Worm (Caenorhabditis elegans) whole organism, L4 larva: ENCODE data around the gene C05C8.7.

Experiments
- D1046.2 ChIP-seq: fragments of 200-800 bp; sonication (Bioruptor generic); IDR thresholded peaks from 2 replicates; pipeline ENCODE4 v1.3.6; 2022; ENCODE audit warnings: missing genetic modification characterization, missing compliant biosample characterization
- F10B5.3 ChIP-seq: sonication (generic microtip); optimal IDR thresholded peaks from 2 replicates; lab custom pipeline; 2016; ENCODE audit warnings: mild to moderate bottlenecking, missing genetic modification characterization, missing compliant biosample characterization
- T20F7.1 ChIP-seq: fragments of 200-800 bp; sonication (Bioruptor generic); optimal IDR thresholded peaks from 2 replicates; lab custom pipeline; 2018; ENCODE audit warnings: mild to moderate bottlenecking, missing genetic modification characterization, missing compliant biosample characterization
- Y75B8A.6 ChIP-seq: fragments of 200-800 bp; sonication (Bioruptor generic); IDR thresholded peaks from 2 replicates; pipeline ENCODE4 v1.3.6; 2022; ENCODE audit warnings: missing genetic modification reagents, missing genetic modification characterization, missing compliant biosample characterization
- ZK546.5 ChIP-seq, 2 experiments: sonication (generic microtip); optimal IDR thresholded peaks; 2 replicates each; lab custom pipeline; 2017; ENCODE audit warnings: missing biosample characterization in 2 of 2, missing genetic modification characterization in 2 of 2
- aha-1 ChIP-seq: fragments of 150-350 bp; peaks from one replicate; lab custom pipeline; 2014; ENCODE audit warnings: missing biosample characterization, missing genetic modification characterization
- arid-1 ChIP-seq: fragments of 200-800 bp; sonication (Bioruptor generic); conservative IDR thresholded peaks from 2 replicates; pipeline ENCODE4 v1.3.6; 2022; ENCODE audit warnings: missing genetic modification reagents, missing genetic modification characterization, missing compliant biosample characterization
- ceh-28 ChIP-seq: fragments of 150-350 bp; optimal IDR thresholded peaks from 2 replicates; lab custom pipeline; 2014; ENCODE audit warnings: missing biosample characterization, missing genetic modification reagents, missing genetic modification characterization
- ceh-32 ChIP-seq: sonication (generic microtip); optimal IDR thresholded peaks from 2 replicates; lab custom pipeline; 2016; ENCODE audit warnings: mild to moderate bottlenecking, missing genetic modification characterization, missing compliant biosample characterization; ENCODE audit not compliant: poor library complexity
- ceh-44 ChIP-seq: fragments of 200-800 bp; sonication (Bioruptor generic); IDR thresholded peaks from 2 replicates; pipeline ENCODE4 v1.3.6; 2022; ENCODE audit warnings: missing genetic modification reagents, missing genetic modification characterization, missing compliant biosample characterization
- ces-1 ChIP-seq: fragments of 150-350 bp; sonication (generic microtip); optimal IDR thresholded peaks from 4 replicates; lab custom pipeline; 2014; ENCODE audit warnings: missing biosample characterization, missing genetic modification reagents, missing genetic modification characterization
- cey-2 ChIP-seq: sonication (generic microtip); optimal IDR thresholded peaks from 3 replicates; lab custom pipeline; 2017; ENCODE audit warnings: missing genetic modification characterization, mild to moderate bottlenecking, missing compliant biosample characterization, antibody characterized with exemption, borderline replicate concordance; ENCODE audit not compliant: insufficient read depth
- daf-16 ChIP-seq, 3 experiments: sonication (generic microtip); optimal IDR thresholded peaks; 2 replicates each; lab custom pipeline; 2016 to 2017; ENCODE audit warnings: missing genetic modification characterization in 3 of 3, missing genetic modification reagents in 3 of 3, mild to moderate bottlenecking in 2 of 3, missing compliant biosample characterization in 2 of 3, missing biosample characterization in 1 of 3, moderate library complexity in 1 of 3
- daf-8 ChIP-seq: fragments of 200-800 bp; sonication (Bioruptor generic); IDR thresholded peaks from 2 replicates; pipeline ENCODE4 v1.3.6; 2022; ENCODE audit warnings: missing genetic modification characterization, missing compliant biosample characterization
- dmd-6 ChIP-seq: fragments of 200-800 bp; sonication (Bioruptor generic); IDR thresholded peaks from 2 replicates; pipeline ENCODE4 v1.3.6; 2022; ENCODE audit warnings: missing genetic modification reagents, missing genetic modification characterization, missing compliant biosample characterization
- duxl-1 ChIP-seq: sonication (generic microtip); optimal IDR thresholded peaks from 2 replicates; lab custom pipeline; 2016; ENCODE audit warnings: mild to moderate bottlenecking, missing genetic modification characterization, moderate library complexity, missing compliant biosample characterization; ENCODE audit not compliant: poor library complexity
- dve-1 ChIP-seq: sonication (generic microtip); optimal IDR thresholded peaks from 2 replicates; lab custom pipeline; 2017; ENCODE audit warnings: antibody characterized with exemption, mild to moderate bottlenecking, missing genetic modification characterization, missing compliant biosample characterization; ENCODE audit not compliant: insufficient read depth
- fkh-10 ChIP-seq: fragments of 150-350 bp; optimal IDR thresholded peaks from 2 replicates; lab custom pipeline; 2014; ENCODE audit warnings: missing biosample characterization, missing genetic modification reagents, missing genetic modification characterization
- fos-1 ChIP-seq: fragments of 150-350 bp; optimal IDR thresholded peaks from 2 replicates; lab custom pipeline; 2014; ENCODE audit warnings: missing biosample characterization, missing genetic modification characterization
- hlh-11 ChIP-seq: fragments of 200-800 bp; sonication (Bioruptor generic); optimal IDR thresholded peaks from 2 replicates; lab custom pipeline; 2018; ENCODE audit warnings: mild to moderate bottlenecking, missing genetic modification characterization, missing compliant biosample characterization
- hlh-30 ChIP-seq: sonication (generic microtip); optimal IDR thresholded peaks from 2 replicates; lab custom pipeline; 2017; ENCODE audit warnings: antibody characterized with exemption, mild to moderate bottlenecking, missing genetic modification characterization, missing compliant biosample characterization; ENCODE audit not compliant: insufficient read depth
- hmg-1.1 ChIP-seq: fragments of 200-800 bp; sonication (Bioruptor generic); IDR thresholded peaks from 2 replicates; pipeline ENCODE4 v1.3.6; 2022; ENCODE audit warnings: missing genetic modification reagents, missing genetic modification characterization, missing compliant biosample characterization
- jun-1 ChIP-seq: fragments of 150-350 bp; optimal IDR thresholded peaks from 2 replicates; lab custom pipeline; 2014; ENCODE audit warnings: missing biosample characterization, missing genetic modification reagents, missing genetic modification characterization
- lim-7 ChIP-seq: fragments of 200-800 bp; sonication (Bioruptor generic); IDR thresholded peaks from 2 replicates; pipeline ENCODE4 v1.3.6; 2022; ENCODE audit warnings: missing genetic modification characterization, missing compliant biosample characterization
- lin-1 ChIP-seq: fragments of 200-800 bp; sonication (Bioruptor generic); IDR thresholded peaks from 2 replicates; pipeline ENCODE4 v1.3.6; 2022; ENCODE audit warnings: missing genetic modification reagents, missing genetic modification characterization, missing compliant biosample characterization
- lin-39 ChIP-seq: fragments of 150-350 bp; optimal IDR thresholded peaks from 2 replicates; lab custom pipeline; 2014; ENCODE audit warnings: missing biosample characterization, missing genetic modification reagents, missing genetic modification characterization
- madf-5 ChIP-seq, 2 experiments: fragments of 200-800 bp; sonication (Bioruptor generic); IDR thresholded peaks; 2 replicates each; pipeline ENCODE4 v1.3.6; 2022; ENCODE audit warnings: missing compliant biosample characterization in 2 of 2, missing genetic modification characterization in 2 of 2
- madf-9 ChIP-seq: fragments of 200-800 bp; sonication (Bioruptor generic); conservative IDR thresholded peaks from 2 replicates; pipeline ENCODE4 v1.3.6; 2022; ENCODE audit warnings: missing genetic modification reagents, missing genetic modification characterization, missing compliant biosample characterization
- mes-2 ChIP-seq: sonication (generic microtip); optimal IDR thresholded peaks from 2 replicates; lab custom pipeline; 2016; ENCODE audit warnings: missing genotype, mild to moderate bottlenecking, missing genetic modification characterization, missing compliant biosample characterization; ENCODE audit not compliant: poor library complexity, severe bottlenecking
- mxl-3 ChIP-seq: fragments of 200-800 bp; sonication (Bioruptor generic); optimal IDR thresholded peaks from 2 replicates; lab custom pipeline; 2018; ENCODE audit warnings: mild to moderate bottlenecking, missing genetic modification characterization, missing compliant biosample characterization
- nhr-10 ChIP-seq: fragments of 150-350 bp; optimal IDR thresholded peaks from 2 replicates; lab custom pipeline; 2014; ENCODE audit warnings: missing biosample characterization, missing genetic modification characterization
- nhr-102 ChIP-seq: sonication (generic microtip); optimal IDR thresholded peaks from 2 replicates; lab custom pipeline; 2016; ENCODE audit warnings: mild to moderate bottlenecking, missing genetic modification characterization, moderate library complexity, missing compliant biosample characterization
- nhr-111 ChIP-seq: fragments of 200-800 bp; sonication (Bioruptor generic); optimal IDR thresholded peaks from 2 replicates; lab custom pipeline; 2018; ENCODE audit warnings: mild to moderate bottlenecking, missing genetic modification characterization, missing compliant biosample characterization
- nhr-237 ChIP-seq: sonication (generic microtip); optimal IDR thresholded peaks from 2 replicates; lab custom pipeline; 2017; ENCODE audit warnings: missing biosample characterization, missing genetic modification characterization
- nhr-41 ChIP-seq: fragments of 200-800 bp; sonication (Bioruptor generic); IDR thresholded peaks from 2 replicates; pipeline ENCODE4 v1.3.6; 2022; ENCODE audit warnings: missing genetic modification reagents, missing genetic modification characterization, missing compliant biosample characterization
- nhr-6 ChIP-seq: fragments of 150-350 bp; optimal IDR thresholded peaks from 2 replicates; lab custom pipeline; 2014; ENCODE audit warnings: missing biosample characterization, missing genetic modification characterization
- nhr-76 ChIP-seq: fragments of 150-350 bp; optimal IDR thresholded peaks from 2 replicates; lab custom pipeline; 2014; ENCODE audit warnings: missing biosample characterization, missing genetic modification characterization
- pqm-1 ChIP-seq: sonication (generic microtip); optimal IDR thresholded peaks from 2 replicates; lab custom pipeline; 2017; ENCODE audit warnings: missing biosample characterization, missing genetic modification characterization
- rbr-2 ChIP-seq: sonication (generic microtip); optimal IDR thresholded peaks from 2 replicates; lab custom pipeline; 2016; ENCODE audit warnings: missing genotype, missing genetic modification characterization, missing compliant biosample characterization
- saeg-2 ChIP-seq: fragments of 200-800 bp; sonication (Bioruptor generic); IDR thresholded peaks from 2 replicates; pipeline ENCODE4 v1.3.6; 2022; ENCODE audit warnings: missing genetic modification reagents, missing genetic modification characterization, missing compliant biosample characterization
- sdz-12 ChIP-seq: fragments of 200-800 bp; sonication (Bioruptor generic); optimal IDR thresholded peaks from 2 replicates; lab custom pipeline; 2018; ENCODE audit warnings: mild to moderate bottlenecking, missing genetic modification characterization, missing compliant biosample characterization
- set-16 ChIP-seq: fragments of 200-800 bp; sonication (Bioruptor generic); IDR thresholded peaks from 2 replicates; pipeline ENCODE4 v1.3.6; 2022; ENCODE audit warnings: missing genetic modification reagents, missing genetic modification characterization, missing compliant biosample characterization
- skn-1 ChIP-seq: fragments of 150-350 bp; optimal IDR thresholded peaks from 2 replicates; lab custom pipeline; 2014; ENCODE audit warnings: missing biosample characterization, missing genetic modification characterization
- spr-3 ChIP-seq: fragments of 200-800 bp; sonication (Bioruptor generic); optimal IDR thresholded peaks from 2 replicates; lab custom pipeline; 2018; ENCODE audit warnings: mild to moderate bottlenecking, missing genetic modification characterization, missing compliant biosample characterization
- tra-1 ChIP-seq: fragments of 200-800 bp; sonication (Bioruptor generic); IDR thresholded peaks from 2 replicates; pipeline ENCODE4 v1.3.6; 2022; ENCODE audit warnings: missing genetic modification reagents, missing genetic modification characterization, missing compliant biosample characterization
- unc-130 ChIP-seq: sonication (generic microtip); optimal IDR thresholded peaks from 2 replicates; lab custom pipeline; 2016; ENCODE audit warnings: missing genetic modification reagents, missing genetic modification characterization, missing compliant biosample characterization
- zag-1 ChIP-seq: fragments of 150-350 bp; optimal IDR thresholded peaks from 2 replicates; lab custom pipeline; 2014; ENCODE audit warnings: missing biosample characterization, missing genetic modification characterization
- zfp-2 ChIP-seq: sonication (generic microtip); optimal IDR thresholded peaks from 2 replicates; lab custom pipeline; 2016; ENCODE audit warnings: mild to moderate bottlenecking, missing genetic modification characterization, missing compliant biosample characterization
- zip-2 ChIP-seq: fragments of 150-350 bp; optimal IDR thresholded peaks from 2 replicates; lab custom pipeline; 2014; ENCODE audit warnings: missing biosample characterization, missing genetic modification characterization
- ztf-11 ChIP-seq: fragments of 150-350 bp; optimal IDR thresholded peaks from 2 replicates; lab custom pipeline; 2014; ENCODE audit warnings: missing biosample characterization, missing genetic modification characterization
- ztf-7 ChIP-seq: fragments of 150-350 bp; optimal IDR thresholded peaks from 2 replicates; lab custom pipeline; 2014; ENCODE audit warnings: missing biosample characterization, missing genetic modification characterization

C05C8.7 gene

ce11 chrV:7237133-7237532 is 9.7 kb downstream of the C05C8.7 start, which contains the start of gene hyls-1 (continued):
- TF ChIP-seq cey-2 (no peak), jun-1 (no peak), nhr-76 (tag; lab: Kevin White, UChicago) (no peak), arid-1 (GFP tag; lab: Robert Waterston, UW) (peak; percentile 42; the same call in 1 of the 2 replicates), saeg-2 (no peak), dmd-6 (peak; percentile 75), nhr-111 (GFP tag; lab: Kevin White, UChicago) (no peak), daf-8 (GFP tag; lab: Robert Waterston, UW) (no peak), rbr-2 (peak; percentile 81), zag-1 (tag; lab: Kevin White, UChicago) (no peak), set-16 (GFP tag; lab: Robert Waterston, UW) (no peak), ZK546.5 (tag; optimal IDR thresholded peaks at IDR 0.05; lab: Kevin White, UChicago) (no peak), hmg-1.1 (GFP tag; lab: Robert Waterston, UW) (peak; percentile 77), fkh-10 (GFP tag; lab: Kevin White, UChicago) (no peak), nhr-102 (tag; lab: Kevin White, UChicago) (peak; percentile 70), zip-2 (tag; lab: Kevin White, UChicago) (no peak), skn-1 (tag; lab: Kevin White, UChicago) (no peak), mes-2 (tag; lab: Kevin White, UChicago) (peak; percentile 92), aha-1 (tag; lab: Kevin White, UChicago) (peak; percentile 89), lin-1 (GFP tag; lab: Robert Waterston, UW) (no peak), ceh-32 (tag; lab: Kevin White, UChicago) (no peak), unc-130 (GFP tag; lab: Kevin White, UChicago) (peak; percentile 50), nhr-10 (tag; lab: Kevin White, UChicago) (no peak), dve-1 (tag; lab: Kevin White, UChicago) (peak; percentile 88), spr-3 (GFP tag; lab: Kevin White, UChicago) (no peak), ztf-11 (tag; lab: Kevin White, UChicago) (no peak), nhr-6 (tag; lab: Kevin White, UChicago) (peak; percentile 84), F10B5.3 (tag; lab: Kevin White, UChicago) (no peak), lim-7 (GFP tag; lab: Robert Waterston, UW) (no peak), mxl-3 (no peak), hlh-11 (tag; lab: Kevin White, UChicago) (peak; percentile 50), nhr-41 (GFP tag; lab: Robert Waterston, UW) (no peak), ztf-7 (no peak), T20F7.1 (GFP tag; lab: Kevin White, UChicago) (no peak), hlh-30 (peak; percentile 85), tra-1 (GFP tag; lab: Robert Waterston, UW) (no peak), sdz-12 (no peak), zfp-2 (tag; lab: Kevin White, UChicago) (peak; percentile 27), pqm-1 (tag; lab: Kevin White, UChicago) (no peak), madf-9 (GFP tag; lab: Robert Waterston, UW) (no peak), Y75B8A.6 (GFP tag; lab: Robert Waterston, UW) (no peak), fos-1 (tag; lab: Kevin White, UChicago) (no peak), daf-16 (GFP tag; optimal IDR thresholded peaks at IDR 0.05; lab: Kevin White, UChicago) (peak in 1 of 2 experiments; percentile 89), daf-16 (tag; optimal IDR thresholded peaks at IDR 0.05; lab: Kevin White, UChicago) (peak; percentile 90), lin-39 (tag; lab: Kevin White, UChicago) (no peak), ceh-44 (GFP tag; lab: Robert Waterston, UW) (no peak), duxl-1 (tag; lab: Kevin White, UChicago) (peak; percentile 66), ces-1 (GFP tag; lab: Kevin White, UChicago) (no peak), madf-5 (GFP tag; IDR thresholded peaks at IDR 0.05; lab: Robert Waterston, UW) (no peak), ceh-28 (no peak), nhr-237 (tag; lab: Kevin White, UChicago) (no peak), D1046.2 (GFP tag; lab: Robert Waterston, UW) (no peak)
